Fruit fly (Drosophila melanogaster): Measurements from ENCODE around the gene Fum3.

The Fum3 gene

DNA sequence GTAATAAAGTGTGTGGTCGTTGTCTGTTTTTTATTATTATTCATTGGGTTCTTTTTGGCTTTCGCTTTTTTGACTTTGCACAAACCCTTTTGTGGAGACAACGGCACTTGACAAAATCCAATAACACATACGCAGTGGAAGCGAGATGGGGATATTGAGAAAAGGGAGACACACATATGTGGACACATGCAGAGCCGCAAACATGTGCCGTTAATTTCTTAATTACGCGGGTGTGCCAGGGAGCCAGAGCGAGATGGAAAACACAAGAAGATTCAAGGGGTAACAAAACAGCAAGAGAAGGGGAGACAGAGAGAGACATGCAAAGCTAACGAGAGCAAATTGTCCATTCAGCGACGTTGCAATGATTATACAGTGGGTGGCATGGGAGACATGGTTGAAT lies 26.8 kb upstream of the Fum3 start (continued):
- TF ChIP-seq Hr39 (GFP tag; optimal IDR thresholded peaks at IDR 0.05) = no peak
- no peak for TF ChIP-seq CG10669 (GFP tag; optimal IDR thresholded peaks at IDR 0.05)
- no peak for TF ChIP-seq Eip75B (GFP tag; optimal IDR thresholded peaks at IDR 0.05)
- no peak for TF ChIP-seq Eip93F (GFP tag; optimal IDR thresholded peaks at IDR 0.05)
- TF ChIP-seq fd85E (GFP tag; optimal IDR thresholded peaks at IDR 0.05) = no peak
- no peak for TF ChIP-seq OdsH (GFP tag; optimal IDR thresholded peaks at IDR 0.05)
- TF ChIP-seq CG1621 (tag; optimal IDR thresholded peaks at IDR 0.05) = no peak
- TF ChIP-seq achi (GFP tag; optimal IDR thresholded peaks at IDR 0.05) = no peak
- no peak for TF ChIP-seq CG4318 (GFP tag; optimal IDR thresholded peaks at IDR 0.05)
- TF ChIP-seq CG10631 (GFP tag; optimal IDR thresholded peaks at IDR 0.05) = no peak
- TF ChIP-seq Ets21C (GFP tag; optimal IDR thresholded peaks at IDR 0.05) = no peak
- TF ChIP-seq Sox15 (GFP tag; optimal IDR thresholded peaks at IDR 0.05) = no peak
- TF ChIP-seq Sox102F (GFP tag; optimal IDR thresholded peaks at IDR 0.05) = no peak
- TF ChIP-seq Hr4 (GFP tag; optimal IDR thresholded peaks at IDR 0.05) = no peak
- TF ChIP-seq CG8632 (GFP tag; optimal IDR thresholded peaks at IDR 0.05) = no peak
- no peak for TF ChIP-seq CG3919 (GFP tag; optimal IDR thresholded peaks at IDR 0.05)
- TF ChIP-seq CG9139 (GFP tag; optimal IDR thresholded peaks at IDR 0.05) = no peak
- no peak for TF ChIP-seq topi (GFP tag; optimal IDR thresholded peaks at IDR 0.05)
- TF ChIP-seq Gug (GFP tag; IDR thresholded peaks at IDR 0.05) = no peak
- no peak for TF ChIP-seq Sox14 (GFP tag; optimal IDR thresholded peaks at IDR 0.05)
- TF ChIP-seq CG6792 (GFP tag; optimal IDR thresholded peaks at IDR 0.05) = no peak
- TF ChIP-seq net (GFP tag; optimal IDR thresholded peaks at IDR 0.05) = no peak
- no peak for TF ChIP-seq CG11902 (GFP tag; optimal IDR thresholded peaks at IDR 0.05)
- TF ChIP-seq pdm3 (GFP tag; optimal IDR thresholded peaks at IDR 0.05) = no peak
- 0 out of 3 replicates have a peak, but pooled peaks have one; percentile 11 for TF ChIP-seq eg (GFP tag; IDR thresholded peaks at IDR 0.05)
- TF ChIP-seq CG6163 (GFP tag; IDR thresholded peaks at IDR 0.05) = 0 out of 3 replicates have a peak, but pooled peaks have one; percentile 17

DNA sequence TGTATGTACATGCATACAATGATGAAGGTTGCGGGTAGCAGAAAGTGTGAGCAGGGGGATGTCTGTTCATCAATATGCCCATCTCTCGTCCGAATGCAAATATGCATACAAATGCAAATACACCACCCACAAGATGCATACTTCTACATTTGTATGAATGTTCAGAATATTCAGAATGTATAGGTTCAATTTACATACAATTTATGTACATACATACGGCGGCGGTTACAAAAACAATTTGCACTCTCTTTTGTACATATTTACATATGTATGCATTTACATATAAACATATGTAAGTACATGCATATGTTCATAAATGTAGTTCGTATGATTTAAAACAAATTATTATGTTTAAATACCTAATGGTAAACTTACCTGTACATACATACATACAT lies 26.2 kb upstream of the Fum3 start:
- TF ChIP-seq dsx (GFP tag; optimal IDR thresholded peaks at IDR 0.05; ENCODE audit: poor library complexity, severe bottlenecking) = no peak
- TF ChIP-seq cyc (GFP tag; optimal IDR thresholded peaks at IDR 0.05) = no peak
- TF ChIP-seq CG6792 (GFP tag; optimal IDR thresholded peaks at IDR 0.05) = no peak
- TF ChIP-seq Eip78C (GFP tag) = no peak
- TF ChIP-seq CG8632 (GFP tag; optimal IDR thresholded peaks at IDR 0.05) = no peak
- no peak for TF ChIP-seq Sox15 (GFP tag; optimal IDR thresholded peaks at IDR 0.05)
- no peak for TF ChIP-seq achi (GFP tag; optimal IDR thresholded peaks at IDR 0.05)
- TF ChIP-seq CG10669 (GFP tag; optimal IDR thresholded peaks at IDR 0.05) = no peak
- no peak for TF ChIP-seq Eip75B (GFP tag; optimal IDR thresholded peaks at IDR 0.05)
- no peak for TF ChIP-seq CG3032 (tag; optimal IDR thresholded peaks at IDR 0.05)
- no peak for TF ChIP-seq CG1621 (tag; optimal IDR thresholded peaks at IDR 0.05)
- no peak for TF ChIP-seq CG6808 (GFP tag; optimal IDR thresholded peaks at IDR 0.05)
- no peak for TF ChIP-seq fd59A (GFP tag; optimal IDR thresholded peaks at IDR 0.05)
- TF ChIP-seq spab (GFP tag; optimal IDR thresholded peaks at IDR 0.05) = no peak
- no peak for TF ChIP-seq topi (GFP tag; optimal IDR thresholded peaks at IDR 0.05)
- no peak for TF ChIP-seq Ets21C (GFP tag; optimal IDR thresholded peaks at IDR 0.05)
- no peak for TF ChIP-seq Hr4 (GFP tag; optimal IDR thresholded peaks at IDR 0.05)

DNA sequence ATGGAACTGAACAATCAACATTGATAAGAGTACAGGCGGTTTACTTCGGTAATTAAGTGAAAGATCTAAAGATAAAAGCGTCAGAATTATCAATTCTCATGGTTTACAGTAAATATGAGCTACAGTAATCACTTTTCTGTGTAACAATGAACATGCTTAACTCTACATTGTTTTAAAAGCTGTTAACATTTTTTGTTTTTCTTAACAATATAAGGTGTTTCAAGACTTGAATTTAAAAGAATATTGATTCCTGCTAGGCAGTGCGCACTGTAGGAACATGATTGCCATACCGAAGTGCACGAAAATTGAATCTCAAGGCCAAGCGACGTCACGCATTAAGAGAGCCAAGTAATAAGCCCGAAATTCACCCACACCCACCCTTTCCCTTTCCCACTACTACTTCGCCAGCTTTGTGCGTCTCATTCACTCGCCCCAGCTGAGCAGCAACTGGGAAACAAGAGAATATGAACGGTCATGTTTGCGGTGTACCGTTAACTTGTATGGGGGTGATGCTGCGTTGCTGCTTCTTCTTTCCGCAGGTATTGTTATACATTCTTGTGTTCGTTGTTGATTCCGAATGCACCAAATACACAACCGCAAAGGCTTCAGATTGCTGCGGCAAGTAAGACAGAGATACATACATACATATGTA lies 25.7 kb upstream of the Fum3 start:
- TF ChIP-seq spab (GFP tag; optimal IDR thresholded peaks at IDR 0.05) (peak; percentile 10), CG34406 (GFP tag; optimal IDR thresholded peaks at IDR 0.05) (peak; percentile 71), Sox14 (GFP tag; optimal IDR thresholded peaks at IDR 0.05) (peak; percentile 77), eg (GFP tag; IDR thresholded peaks at IDR 0.05) (peak; percentile 68; the same call in 2 of the 3 replicates), Eip78C (GFP tag) (peak; percentile 94), CG3032 (tag; optimal IDR thresholded peaks at IDR 0.05) (peak; percentile 61), dsx (GFP tag; optimal IDR thresholded peaks at IDR 0.05; ENCODE audit: poor library complexity, severe bottlenecking) (peak; percentile 48), Hr4 (GFP tag; optimal IDR thresholded peaks at IDR 0.05) (peak; percentile 52), dac (GFP tag; optimal IDR thresholded peaks at IDR 0.05) (no peak), CG9139 (GFP tag; optimal IDR thresholded peaks at IDR 0.05) (no peak), fkh (GFP tag; optimal IDR thresholded peaks at IDR 0.05) (peak; percentile 2), CG4318 (GFP tag; optimal IDR thresholded peaks at IDR 0.05) (no peak), pdm3 (GFP tag; optimal IDR thresholded peaks at IDR 0.05) (peak; percentile 66), svp (GFP tag) (peak; percentile 96), acj6 (GFP tag; optimal IDR thresholded peaks at IDR 0.05) (peak; percentile 69), net (GFP tag; optimal IDR thresholded peaks at IDR 0.05) (peak; percentile 56), Ets21C (GFP tag; optimal IDR thresholded peaks at IDR 0.05) (peak; percentile 78), CG16779 (tag; optimal IDR thresholded peaks at IDR 0.05) (no peak), fd59A (GFP tag; optimal IDR thresholded peaks at IDR 0.05) (peak; percentile 17), Eip93F (GFP tag; optimal IDR thresholded peaks at IDR 0.05) (no peak), CG11902 (GFP tag; optimal IDR thresholded peaks at IDR 0.05) (peak; percentile 73), Eip75B (GFP tag; optimal IDR thresholded peaks at IDR 0.05) (peak; percentile 65), CG11294 (GFP tag; IDR thresholded peaks at IDR 0.05) (no peak), CG6854 (GFP tag; optimal IDR thresholded peaks at IDR 0.05) (peak; percentile 53), CG10669 (GFP tag; optimal IDR thresholded peaks at IDR 0.05) (peak; percentile 65), ss (GFP tag; optimal IDR thresholded peaks at IDR 0.05) (peak; percentile 43 to 49), CG32006 (GFP tag; optimal IDR thresholded peaks at IDR 0.05) (peak; percentile 64), vri (GFP tag; optimal IDR thresholded peaks at IDR 0.05) (peak; percentile 65), topi (GFP tag; optimal IDR thresholded peaks at IDR 0.05) (peak; percentile 86)
